Worm (Caenorhabditis elegans) whole organism, L1 larva: ENCODE results near the gene srw-140.

Experiments
- C16A3.4 ChIP-seq: fragments of 150-350 bp; optimal IDR thresholded peaks from 2 replicates; lab custom pipeline; 2014; ENCODE audit warnings: missing biosample characterization, missing genetic modification characterization
- C34B4.2 ChIP-seq: sonication (generic microtip); optimal IDR thresholded peaks from 2 replicates; lab custom pipeline; 2017; ENCODE audit warnings: mild to moderate bottlenecking, missing genetic modification characterization, missing compliant biosample characterization
- F16B12.6 ChIP-seq: fragments of 150-350 bp; optimal IDR thresholded peaks from 2 replicates; lab custom pipeline; 2014; ENCODE audit warnings: missing biosample characterization, missing genetic modification characterization
- blmp-1 ChIP-seq: fragments of 150-350 bp; optimal IDR thresholded peaks from 2 replicates; lab custom pipeline; 2014; ENCODE audit warnings: missing biosample characterization, missing genetic modification characterization
- ceh-63 ChIP-seq: fragments of 200-800 bp; sonication (Bioruptor generic); optimal IDR thresholded peaks from 2 replicates; lab custom pipeline; 2018; ENCODE audit warnings: mild to moderate bottlenecking, missing genetic modification characterization, missing compliant biosample characterization
- ceh-8 ChIP-seq: fragments of 200-800 bp; sonication (Bioruptor generic); optimal IDR thresholded peaks from 2 replicates; lab custom pipeline; 2018; ENCODE audit warnings: mild to moderate bottlenecking, missing genetic modification characterization, moderate library complexity, missing compliant biosample characterization
- ceh-88 ChIP-seq: fragments of 200-800 bp; sonication (Bioruptor generic); IDR thresholded peaks from 2 replicates; pipeline ENCODE4 v1.3.6; 2022; ENCODE audit warnings: missing genetic modification characterization, missing compliant biosample characterization
- ces-1 ChIP-seq: fragments of 150-350 bp; optimal IDR thresholded peaks from 2 replicates; lab custom pipeline; 2014; ENCODE audit warnings: missing biosample characterization, missing genetic modification reagents, missing genetic modification characterization
- dpl-1 ChIP-seq, 3 experiments: fragments of 150-350 bp in 2 of 3; sonication (generic microtip) in 1 of 3; optimal IDR thresholded peaks; 2 replicates each; lab custom pipeline; 2014 to 2017; ENCODE audit warnings: missing biosample characterization in 3 of 3, missing genetic modification characterization in 3 of 3, missing genetic modification reagents in 3 of 3
- dsc-1 ChIP-seq: sonication (generic microtip); optimal IDR thresholded peaks from 2 replicates; lab custom pipeline; 2016; ENCODE audit warnings: mild to moderate bottlenecking, missing genetic modification characterization, missing compliant biosample characterization
- egl-13 ChIP-seq: sonication (generic microtip); optimal IDR thresholded peaks from 2 replicates; lab custom pipeline; 2016; ENCODE audit warnings: missing genotype, missing genetic modification reagents, missing genetic modification characterization, missing compliant biosample characterization
- elt-3 ChIP-seq, 6 experiments: fragments of 150-350 bp in 1 of 6; sonication (generic microtip); optimal IDR thresholded peaks; 2 replicates each; lab custom pipeline; 2017 to 2018; ENCODE audit warnings: missing biosample characterization in 6 of 6, missing genetic modification characterization in 6 of 6, inconsistent platforms in 1 of 6
- fkh-8 ChIP-seq: sonication (generic microtip); optimal IDR thresholded peaks from 2 replicates; lab custom pipeline; 2016; ENCODE audit warnings: mild to moderate bottlenecking, missing genetic modification characterization, missing compliant biosample characterization
- fos-1 ChIP-seq: fragments of 150-350 bp; optimal IDR thresholded peaks from 2 replicates; lab custom pipeline; 2014; ENCODE audit warnings: missing biosample characterization, missing genetic modification characterization
- grh-1 ChIP-seq: fragments of 200-800 bp; sonication (Bioruptor generic); IDR thresholded peaks from 2 replicates; pipeline ENCODE4 v1.3.6; 2022; ENCODE audit warnings: missing genetic modification reagents, missing genetic modification characterization, missing compliant biosample characterization
- hlh-17 ChIP-seq: fragments of 200-800 bp; sonication (Bioruptor generic); optimal IDR thresholded peaks from 2 replicates; lab custom pipeline; 2018; ENCODE audit warnings: missing genetic modification characterization, mild to moderate bottlenecking, missing compliant biosample characterization, moderate library complexity, borderline replicate concordance
- hlh-4 ChIP-seq: sonication (generic microtip); optimal IDR thresholded peaks from 2 replicates; lab custom pipeline; 2016; ENCODE audit warnings: mild to moderate bottlenecking, missing genetic modification characterization, missing compliant biosample characterization
- hpl-2 ChIP-seq: fragments of 150-350 bp; optimal IDR thresholded peaks from 2 replicates; lab custom pipeline; 2014; ENCODE audit warnings: missing biosample characterization, missing genetic modification reagents, missing genetic modification characterization
- irx-1 ChIP-seq: sonication (generic microtip); optimal IDR thresholded peaks from 2 replicates; lab custom pipeline; 2016; ENCODE audit warnings: missing genetic modification characterization, missing compliant biosample characterization
- lin-13 ChIP-seq: fragments of 150-350 bp; optimal IDR thresholded peaks from 2 replicates; lab custom pipeline; 2014; ENCODE audit warnings: missing biosample characterization, missing genetic modification reagents, missing genetic modification characterization
- lir-3 ChIP-seq: sonication (generic microtip); optimal IDR thresholded peaks from 2 replicates; lab custom pipeline; 2016; ENCODE audit warnings: mild to moderate bottlenecking, missing genetic modification characterization, moderate library complexity, missing compliant biosample characterization; ENCODE audit not compliant: poor library complexity
- lsy-2 ChIP-seq, 2 experiments: fragments of 150-350 bp; optimal IDR thresholded peaks; 2 replicates each; lab custom pipeline; 2014; ENCODE audit warnings: missing biosample characterization in 2 of 2, missing genetic modification characterization in 2 of 2
- mdl-1 ChIP-seq, 2 experiments: fragments of 150-350 bp; optimal IDR thresholded peaks; 2 replicates each; lab custom pipeline; 2014 to 2017; ENCODE audit warnings: missing biosample characterization in 2 of 2, missing genetic modification characterization in 2 of 2, inconsistent platforms in 1 of 2
- nhr-47 ChIP-seq: sonication (generic microtip); optimal IDR thresholded peaks from 2 replicates; lab custom pipeline; 2016; ENCODE audit warnings: mild to moderate bottlenecking, missing genetic modification characterization, moderate library complexity, missing compliant biosample characterization
- nhr-71 ChIP-seq: sonication (generic microtip); optimal IDR thresholded peaks from 2 replicates; lab custom pipeline; 2016; ENCODE audit warnings: mild to moderate bottlenecking, missing genetic modification characterization, moderate library complexity, missing compliant biosample characterization
- pax-3 ChIP-seq: fragments of 200-800 bp; sonication (Bioruptor generic); optimal IDR thresholded peaks from 2 replicates; lab custom pipeline; 2018; ENCODE audit warnings: mild to moderate bottlenecking, missing genetic modification characterization, moderate library complexity, missing compliant biosample characterization
- pqm-1 ChIP-seq: sonication (generic microtip); optimal IDR thresholded peaks from 3 replicates; lab custom pipeline; 2017; ENCODE audit warnings: missing biosample characterization, missing genetic modification characterization
- snpc-4 ChIP-seq: fragments of 150-350 bp; optimal IDR thresholded peaks from 2 replicates; lab custom pipeline; 2014; ENCODE audit warnings: missing biosample characterization, missing genetic modification characterization
- unc-130 ChIP-seq: fragments of 150-350 bp; optimal IDR thresholded peaks from 2 replicates; lab custom pipeline; 2017; ENCODE audit warnings: missing biosample characterization, missing genetic modification characterization, inconsistent platforms
- unc-30 ChIP-seq: sonication (generic microtip); optimal IDR thresholded peaks from 2 replicates; lab custom pipeline; 2017; ENCODE audit warnings: missing biosample characterization, missing genetic modification characterization
- unc-62 ChIP-seq: fragments of 150-350 bp; optimal IDR thresholded peaks from 2 replicates; lab custom pipeline; 2014; ENCODE audit warnings: missing biosample characterization, missing genetic modification reagents, missing genetic modification characterization
- unc-86 ChIP-seq: sonication (generic microtip); optimal IDR thresholded peaks from 2 replicates; lab custom pipeline; 2016; ENCODE audit warnings: missing genetic modification characterization, missing compliant biosample characterization
- unc-98 ChIP-seq: fragments of 200-800 bp; sonication (Bioruptor generic); IDR thresholded peaks from 2 replicates; pipeline ENCODE4 v1.3.6; 2022; ENCODE audit warnings: missing genetic modification characterization, missing compliant biosample characterization
- xbp-1 ChIP-seq: sonication (generic microtip); optimal IDR thresholded peaks from 2 replicates; lab custom pipeline; 2016; ENCODE audit warnings: missing genetic modification characterization, missing compliant biosample characterization
- zip-4 ChIP-seq: fragments of 200-800 bp; sonication (Bioruptor generic); optimal IDR thresholded peaks from 2 replicates; lab custom pipeline; 2018; ENCODE audit warnings: mild to moderate bottlenecking, missing genetic modification characterization, moderate library complexity, missing compliant biosample characterization
- ztf-11 ChIP-seq, 2 experiments: sonication (generic microtip); optimal IDR thresholded peaks; 2 replicates each; lab custom pipeline; 2016 to 2017; ENCODE audit warnings: missing genetic modification characterization in 2 of 2, missing biosample characterization in 1 of 2, missing compliant biosample characterization in 1 of 2

Gene srw-140

ce11 chrV:5137919-5138318, 27.6 kb upstream of the srw-140 start, which contains the start of gene F14F9.3:
Gene F14F9.3, plus strand, starts transcription at chrV:5138219.
- TF ChIP-seq ceh-8 (GFP tag; lab: Kevin White, UChicago): no peak
- TF ChIP-seq unc-130 (tag; lab: Kevin White, UChicago): no peak
- no peak for TF ChIP-seq fos-1 (tag; lab: Kevin White, UChicago)
- TF ChIP-seq nhr-71 (tag; lab: Kevin White, UChicago): no peak
- no peak for TF ChIP-seq mdl-1 (tag; optimal IDR thresholded peaks at IDR 0.05; lab: Kevin White, UChicago)
- TF ChIP-seq unc-30: no peak
- TF ChIP-seq hlh-4 (tag; lab: Kevin White, UChicago): no peak
- TF ChIP-seq ztf-11 (tag; optimal IDR thresholded peaks at IDR 0.05; lab: Kevin White, UChicago): no peak

ce11 chrV:5143785-5144184, 21.7 kb upstream of the srw-140 start, which contains the start of gene srh-129:
Gene srh-129, minus strand, starts transcription at chrV:5143885.
- TF ChIP-seq unc-86 (tag; lab: Kevin White, UChicago): no peak
- no peak for TF ChIP-seq elt-3 (tag; optimal IDR thresholded peaks at IDR 0.05; lab: Kevin White, UChicago)
- TF ChIP-seq fkh-8 (tag; lab: Kevin White, UChicago): peak; percentile 26

ce11 chrV:5144541-5144940, 21.0 kb upstream of the srw-140 start, which contains the start of gene F14F9.2:
Gene F14F9.2, plus strand, starts transcription at chrV:5144841.
- TF ChIP-seq lir-3 (tag; lab: Kevin White, UChicago): no peak
- TF ChIP-seq pqm-1 (tag; lab: Kevin White, UChicago): no peak
- no peak for TF ChIP-seq egl-13 (tag; lab: Kevin White, UChicago)
- no peak for TF ChIP-seq ces-1 (GFP tag; lab: Kevin White, UChicago)
- TF ChIP-seq snpc-4: no peak
- no peak for TF ChIP-seq ceh-88 (GFP tag; lab: Robert Waterston, UW)
- no peak for TF ChIP-seq hpl-2 (GFP tag; lab: Kevin White, UChicago)

- TF ChIP-seq F16B12.6 (tag; lab: Kevin White, UChicago): no peak
- TF ChIP-seq unc-62 (GFP tag; lab: Kevin White, UChicago): no peak
- TF ChIP-seq dpl-1 (GFP tag; optimal IDR thresholded peaks at IDR 0.05; lab: Kevin White, UChicago): no peak
- no peak for TF ChIP-seq dsc-1 (tag; lab: Kevin White, UChicago)
- TF ChIP-seq elt-3 (tag; optimal IDR thresholded peaks at IDR 0.05; lab: Kevin White, UChicago): no peak
- TF ChIP-seq nhr-71 (tag; lab: Kevin White, UChicago): no peak
- TF ChIP-seq zip-4 (GFP tag; lab: Kevin White, UChicago): no peak
- no peak for TF ChIP-seq egl-13 (tag; lab: Kevin White, UChicago)
- no peak for TF ChIP-seq xbp-1 (tag; lab: Kevin White, UChicago)
- no peak for TF ChIP-seq snpc-4
- no peak for TF ChIP-seq grh-1
- TF ChIP-seq lsy-2 (tag; optimal IDR thresholded peaks at IDR 0.05; lab: Kevin White, UChicago): no peak
- no peak for TF ChIP-seq unc-98
- TF ChIP-seq ceh-63 (GFP tag; lab: Kevin White, UChicago): no peak
- no peak for TF ChIP-seq hlh-17
- no peak for TF ChIP-seq nhr-47
- TF ChIP-seq blmp-1 (tag; lab: Kevin White, UChicago): no peak
- no peak for TF ChIP-seq irx-1 (tag; lab: Kevin White, UChicago)
- TF ChIP-seq C34B4.2 (tag; lab: Kevin White, UChicago): no peak
- no peak for TF ChIP-seq C16A3.4 (tag; lab: Kevin White, UChicago)
These were observed 19.1 kb upstream of the srw-140 start, which contains the start of gene F14F9.6 for ce11 chrV:5146394-5146793. Gene F14F9.6, minus strand, starts transcription at chrV:5146494.

ce11 chrV:5150880-5151279, 14.6 kb upstream of the srw-140 start, which contains the start of gene srh-130:
Gene srh-130, plus strand, starts transcription at chrV:5151180.
- TF ChIP-seq pax-3 (tag; lab: Kevin White, UChicago) (no peak), unc-86 (tag; lab: Kevin White, UChicago) (no peak), lin-13 (GFP tag; lab: Kevin White, UChicago) (no peak)
- TF ChIP-seq, all 84 proteins: peak for 0
